Fruit fly (Drosophila melanogaster): ENCODE data around the gene kud.

The kud gene

dm6 chr3L:16844920-16845573 lies at the start of gene kud, which contains the start of gene Zcchc7:
kud (minus strand) TSS chr3L:16844991.
Zcchc7 (plus strand) TSS chr3L:16845386.
- peak; percentile 70 for TF ChIP-seq CG31627 (GFP tag; optimal IDR thresholded peaks at IDR 0.05)
- peak; percentile 78 for TF ChIP-seq lz (GFP tag; optimal IDR thresholded peaks at IDR 0.05)
- TF ChIP-seq ss (GFP tag; optimal IDR thresholded peaks at IDR 0.05): no peak
- TF ChIP-seq CG34406 (GFP tag; optimal IDR thresholded peaks at IDR 0.05): no peak
- TF ChIP-seq Ets21C (GFP tag; optimal IDR thresholded peaks at IDR 0.05): no peak
- 0 out of 2 replicates have a peak, but pooled peaks have one; percentile 7 for TF ChIP-seq CG15336 (GFP tag; IDR thresholded peaks at IDR 0.05)
- no peak for TF ChIP-seq CG6276 (GFP tag; optimal IDR thresholded peaks at IDR 0.05)
- TF ChIP-seq acj6 (GFP tag; optimal IDR thresholded peaks at IDR 0.05): peak; percentile 73
- no peak for TF ChIP-seq Hr4 (GFP tag; optimal IDR thresholded peaks at IDR 0.05)
- TF ChIP-seq CG3032 (tag; optimal IDR thresholded peaks at IDR 0.05): peak; percentile 77
- TF ChIP-seq fkh (GFP tag; optimal IDR thresholded peaks at IDR 0.05): no peak
- peak; percentile 37; the same call in 1 of the 2 replicates for TF ChIP-seq Gug (GFP tag; IDR thresholded peaks at IDR 0.05)
- peak; percentile 42 for TF ChIP-seq Sox15 (GFP tag; optimal IDR thresholded peaks at IDR 0.05)
- no peak for TF ChIP-seq salr (GFP tag; optimal IDR thresholded peaks at IDR 0.05)
- peak; percentile 71 for TF ChIP-seq esn (GFP tag; optimal IDR thresholded peaks at IDR 0.05)
- peak; percentile 66 for TF ChIP-seq cyc (GFP tag; optimal IDR thresholded peaks at IDR 0.05)
- TF ChIP-seq CG11902 (GFP tag; optimal IDR thresholded peaks at IDR 0.05): no peak
- no peak for TF ChIP-seq CG6808 (GFP tag; optimal IDR thresholded peaks at IDR 0.05)
- peak; percentile 87 for TF ChIP-seq dsx (GFP tag; optimal IDR thresholded peaks at IDR 0.05; ENCODE audit: poor library complexity, severe bottlenecking)
- TF ChIP-seq Eip78C (GFP tag): peak; percentile 90
- no peak for TF ChIP-seq CG10669 (GFP tag; optimal IDR thresholded peaks at IDR 0.05)
- peak; percentile 68 for TF ChIP-seq CG6792 (GFP tag; optimal IDR thresholded peaks at IDR 0.05)
- TF ChIP-seq CG11762 (GFP tag; optimal IDR thresholded peaks at IDR 0.05; ENCODE audit: insufficient read depth): peak; percentile 48
- peak; percentile 36 for TF ChIP-seq fd59A (GFP tag; optimal IDR thresholded peaks at IDR 0.05)
- peak; percentile 49 for TF ChIP-seq Blimp-1 (GFP tag; optimal IDR thresholded peaks at IDR 0.05)
- peak; percentile 66 for TF ChIP-seq Ets96B (tag; optimal IDR thresholded peaks at IDR 0.05)
- TF ChIP-seq CG3919 (GFP tag; optimal IDR thresholded peaks at IDR 0.05): peak; percentile 51
- TF ChIP-seq Sox14 (GFP tag; optimal IDR thresholded peaks at IDR 0.05): peak; percentile 73
- no peak for TF ChIP-seq CG16779 (tag; optimal IDR thresholded peaks at IDR 0.05)
- no peak for TF ChIP-seq Lpt (GFP tag; optimal IDR thresholded peaks at IDR 0.05)
- TF ChIP-seq CG9139 (GFP tag; optimal IDR thresholded peaks at IDR 0.05): no peak
- peak; percentile 32 for TF ChIP-seq spab (GFP tag; optimal IDR thresholded peaks at IDR 0.05)

- TF ChIP-seq Hr39 (GFP tag; optimal IDR thresholded peaks at IDR 0.05) (no peak), Sox102F (GFP tag; optimal IDR thresholded peaks at IDR 0.05) (no peak), eg (GFP tag; IDR thresholded peaks at IDR 0.05) (0 out of 3 replicates have a peak, but pooled peaks have one; percentile 47), spab (GFP tag; optimal IDR thresholded peaks at IDR 0.05) (no peak), net (GFP tag; optimal IDR thresholded peaks at IDR 0.05) (no peak), fd59A (GFP tag; optimal IDR thresholded peaks at IDR 0.05) (no peak), CG6792 (GFP tag; optimal IDR thresholded peaks at IDR 0.05) (no peak), acj6 (GFP tag; optimal IDR thresholded peaks at IDR 0.05) (no peak), OdsH (GFP tag; optimal IDR thresholded peaks at IDR 0.05) (peak; percentile 29), Blimp-1 (GFP tag; optimal IDR thresholded peaks at IDR 0.05) (no peak), ss (GFP tag; optimal IDR thresholded peaks at IDR 0.05) (no peak), CG9139 (GFP tag; optimal IDR thresholded peaks at IDR 0.05) (no peak), Smox (GFP tag; optimal IDR thresholded peaks at IDR 0.05) (no peak), CG6276 (GFP tag; optimal IDR thresholded peaks at IDR 0.05) (peak; percentile 45), Hr4 (GFP tag; optimal IDR thresholded peaks at IDR 0.05) (peak; percentile 64), CG4318 (GFP tag; optimal IDR thresholded peaks at IDR 0.05) (peak; percentile 13), CG8632 (GFP tag; optimal IDR thresholded peaks at IDR 0.05) (no peak), Gug (GFP tag; IDR thresholded peaks at IDR 0.05) (no peak), CG8119 (GFP tag; IDR thresholded peaks at IDR 0.05) (peak; percentile 73), CG15336 (GFP tag; IDR thresholded peaks at IDR 0.05) (peak; percentile 52; the same call in 1 of the 2 replicates), Sox15 (GFP tag; optimal IDR thresholded peaks at IDR 0.05) (no peak), CG32006 (GFP tag; optimal IDR thresholded peaks at IDR 0.05) (peak; percentile 42), achi (GFP tag; optimal IDR thresholded peaks at IDR 0.05) (no peak), CG6163 (GFP tag; IDR thresholded peaks at IDR 0.05) (0 out of 3 replicates have a peak, but pooled peaks have one; percentile 12), CG16779 (tag; optimal IDR thresholded peaks at IDR 0.05) (no peak)
Observed at dm6 chr3L:16893647-16894046, 48.9 kb upstream of the kud start.
